Worm (Caenorhabditis elegans): ENCODE data around the gene F49E8.7.
A peak's percentile ranks its signal among the peaks of the same experiment; 100 is the strongest.

Gene F49E8.7

ce11 chrIV:7556265-7556866 is at the start of gene F49E8.7, which contains the start of the genes F49E8.8 and nprl-2:
F49E8.7 (minus strand) TSS chrIV:7556365.
F49E8.8 (plus strand) TSS chrIV:7556637.
nprl-2 (plus strand) TSS chrIV:7556816.
- TF ChIP-seq mxl-3 (GFP tag; optimal IDR thresholded peaks at IDR 0.05), result no peak
- TF ChIP-seq lin-39 (tag; optimal IDR thresholded peaks at IDR 0.05), result no peak
- TF ChIP-seq F49E8.2 (tag; optimal IDR thresholded peaks at IDR 0.05; ENCODE audit: borderline replicate concordance), result no peak

- TF ChIP-seq php-3 (GFP tag; IDR thresholded peaks at IDR 0.05) (no peak), lin-13 (GFP tag; optimal IDR thresholded peaks at IDR 0.05) (no peak), nhr-42 (GFP tag; IDR thresholded peaks at IDR 0.05) (no peak), nhr-111 (GFP tag; optimal IDR thresholded peaks at IDR 0.05) (no peak), unc-62 (GFP tag; optimal IDR thresholded peaks at IDR 0.05 in 1 of 2) (peak in 1 of 2 experiments; percentile 89), unc-62 (tag; optimal IDR thresholded peaks at IDR 0.05) (no peak)
Measured at ce11 chrIV:7605413-7605812, 49.2 kb upstream of the F49E8.7 start.

- no peak for TF ChIP-seq lim-7 (GFP tag; IDR thresholded peaks at IDR 0.05)
- TF ChIP-seq unc-62 (GFP tag; optimal IDR thresholded peaks at IDR 0.05 in 1 of 2), result peak in 1 of 2 experiments; percentile 61
- no peak for TF ChIP-seq unc-62 (tag; optimal IDR thresholded peaks at IDR 0.05)
- no peak for TF ChIP-seq ztf-11 (tag; optimal IDR thresholded peaks at IDR 0.05)
- TF ChIP-seq daf-16 (GFP tag; optimal IDR thresholded peaks at IDR 0.05), result no peak
- TF ChIP-seq daf-16 (tag; optimal IDR thresholded peaks at IDR 0.05), result no peak
- TF ChIP-seq nhr-41 (GFP tag; IDR thresholded peaks at IDR 0.05), result no peak
- no peak for TF ChIP-seq nhr-10 (tag; optimal IDR thresholded peaks at IDR 0.05)
- TF ChIP-seq F37D6.2 (tag; optimal IDR thresholded peaks at IDR 0.05), result no peak
Measured at ce11 chrIV:7588631-7589030, 32.5 kb upstream of the F49E8.7 start, which contains the start of gene cla-1. cla-1 (plus strand) TSS chrIV:7588931.

ce11 chrIV:7586972-7587371 is 30.8 kb upstream of the F49E8.7 start:
- TF ChIP-seq Y105C5A.15 (GFP tag; IDR thresholded peaks at IDR 0.05), result no peak
- TF ChIP-seq ces-1 (GFP tag; optimal IDR thresholded peaks at IDR 0.05), result peak; percentile 61
- TF ChIP-seq fkh-10 (GFP tag; optimal IDR thresholded peaks at IDR 0.05), result peak; percentile 50

- TF ChIP-seq cey-2 (tag; optimal IDR thresholded peaks at IDR 0.05; ENCODE audit: borderline replicate concordance, insufficient read depth), result no peak
- TF ChIP-seq hmg-1.1 (GFP tag; IDR thresholded peaks at IDR 0.05), result peak; percentile 39; the same call in 1 of the 2 replicates
- TF ChIP-seq aha-1 (tag), result peak; percentile 86
- TF ChIP-seq ztf-11 (tag; optimal IDR thresholded peaks at IDR 0.05), result no peak
Measured at ce11 chrIV:7585273-7585882, 29.2 kb upstream of the F49E8.7 start.

- TF ChIP-seq hlh-30 (tag; optimal IDR thresholded peaks at IDR 0.05; ENCODE audit: insufficient read depth), result peak; percentile 84
- no peak for TF ChIP-seq tag-97 (GFP tag; IDR thresholded peaks at IDR 0.05)
- TF ChIP-seq lsy-2 (tag; optimal IDR thresholded peaks at IDR 0.05), result peak; percentile 57 to 91
- 0 out of 2 replicates have a peak, but pooled peaks have one; percentile 29 for TF ChIP-seq pha-4 (GFP tag; IDR thresholded peaks at IDR 0.05)
- no peak for TF ChIP-seq pha-4 (tag; optimal IDR thresholded peaks at IDR 0.05)
- TF ChIP-seq mdl-1 (tag; optimal IDR thresholded peaks at IDR 0.05), result peak in 1 of 2 experiments; percentile 74
- peak; percentile 24 for TF ChIP-seq nhr-25 (tag; optimal IDR thresholded peaks at IDR 0.05; ENCODE audit: borderline replicate concordance, insufficient read depth)
- TF ChIP-seq hmg-1.1 (GFP tag; IDR thresholded peaks at IDR 0.05), result peak; percentile 82
- TF ChIP-seq snpc-1.2 (GFP tag; IDR thresholded peaks at IDR 0.05), result peak; percentile 81
- TF ChIP-seq mxl-3 (GFP tag; optimal IDR thresholded peaks at IDR 0.05), result no peak
- TF ChIP-seq fos-1 (tag; optimal IDR thresholded peaks at IDR 0.05), result no peak
- peak; percentile 84 for TF ChIP-seq lin-38 (GFP tag; IDR thresholded peaks at IDR 0.05)
- peak; percentile 48 for TF ChIP-seq ztf-7 (tag; optimal IDR thresholded peaks at IDR 0.05)
- TF ChIP-seq dpl-1 (GFP tag; optimal IDR thresholded peaks at IDR 0.05), result peak; percentile 79
- peak; percentile 31 for TF ChIP-seq jun-1 (tag; optimal IDR thresholded peaks at IDR 0.05)
- peak; percentile 91 for TF ChIP-seq unc-130 (GFP tag; optimal IDR thresholded peaks at IDR 0.05)
- no peak for TF ChIP-seq cey-2 (tag; optimal IDR thresholded peaks at IDR 0.05; ENCODE audit: borderline replicate concordance, insufficient read depth)
- TF ChIP-seq rbr-2 (tag; optimal IDR thresholded peaks at IDR 0.05), result peak; percentile 78
- no peak for TF ChIP-seq D1046.2 (GFP tag; IDR thresholded peaks at IDR 0.05)
- no peak for TF ChIP-seq ceh-32 (tag; optimal IDR thresholded peaks at IDR 0.05; ENCODE audit: poor library complexity)
- TF ChIP-seq ceh-28 (tag; optimal IDR thresholded peaks at IDR 0.05), result no peak
Measured at ce11 chrIV:7580062-7580614, 24.0 kb upstream of the F49E8.7 start, which contains the start of the genes cec-5 and nol-10. cec-5 (minus strand) TSS chrIV:7580112. nol-10 (plus strand) TSS chrIV:7580597.

All from whole organism, L4 larva.